Fruit fly (Drosophila melanogaster): Measurements from ENCODE around the gene CG9922.

Gene CG9922

dm6 chr3R:14031531-14032414, 4.4 kb downstream of the CG9922 start, which contains the start of the genes rdx and CG3061 (continued):
- TF ChIP-seq dan (GFP tag; IDR thresholded peaks at IDR 0.05) (no peak), CoRest (tag; optimal IDR thresholded peaks at IDR 0.05) (peak; percentile 86), z (GFP tag; IDR thresholded peaks at IDR 0.05) (no peak), Ptx1 (GFP tag; IDR thresholded peaks at IDR 0.05) (peak; percentile 75), Pdp1 (GFP tag; optimal IDR thresholded peaks at IDR 0.05) (peak; percentile 24 to 89), pros (GFP tag; optimal IDR thresholded peaks at IDR 0.05) (no peak), Adf1 (GFP tag; IDR thresholded peaks at IDR 0.05) (no peak), dm (GFP tag; optimal IDR thresholded peaks at IDR 0.05) (no peak), CG9932 (GFP tag; IDR thresholded peaks at IDR 0.05) (peak; percentile 82), CG7271 (tag; optimal IDR thresholded peaks at IDR 0.05) (peak; percentile 15), CG34422 (GFP tag; IDR thresholded peaks at IDR 0.05) (peak; percentile 40; the same call in 2 of the 3 replicates), pho (GFP tag; optimal IDR thresholded peaks at IDR 0.05) (no peak), CG12071 (GFP tag; optimal IDR thresholded peaks at IDR 0.05) (no peak), tgo (GFP tag; IDR thresholded peaks at IDR 0.05) (peak; percentile 59), CG17612 (GFP tag; IDR thresholded peaks at IDR 0.05) (no peak), ind (GFP tag; optimal IDR thresholded peaks at IDR 0.05) (peak; percentile 69), CG17361 (GFP tag; IDR thresholded peaks at IDR 0.05) (peak; percentile 88), gfzf (GFP tag; optimal IDR thresholded peaks at IDR 0.05) (no peak), twi (tag; optimal IDR thresholded peaks at IDR 0.05) (peak; percentile 79), CG14014 (GFP tag; IDR thresholded peaks at IDR 0.05) (peak; percentile 51; the same call in 1 of the 2 replicates), E2f1 (GFP tag; IDR thresholded peaks at IDR 0.05) (no peak), CG10147 (GFP tag; optimal IDR thresholded peaks at IDR 0.05) (peak; percentile 59), CG17359 (tag; optimal IDR thresholded peaks at IDR 0.05) (peak; percentile 33), CG8089 (GFP tag; optimal IDR thresholded peaks at IDR 0.05) (no peak), CG15514 (GFP tag; optimal IDR thresholded peaks at IDR 0.05) (peak; percentile 33), CG4820 (GFP tag; optimal IDR thresholded peaks at IDR 0.05) (peak; percentile 26), Dll (GFP tag; IDR thresholded peaks at IDR 0.05; ENCODE audit: partially characterized antibody) (no peak), pb (GFP tag; optimal IDR thresholded peaks at IDR 0.05) (no peak), Spps (tag; optimal IDR thresholded peaks at IDR 0.05) (no peak), CG16779 (GFP tag; IDR thresholded peaks at IDR 0.05) (no peak), az2 (GFP tag; optimal IDR thresholded peaks at IDR 0.05) (peak; percentile 53), CG12155 (GFP tag; optimal IDR thresholded peaks at IDR 0.05) (peak; percentile 60), Bdp1 (GFP tag; optimal IDR thresholded peaks at IDR 0.05) (no peak), sc (optimal IDR thresholded peaks at IDR 0.05) (no peak), sc (GFP tag; optimal IDR thresholded peaks at IDR 0.05) (peak; percentile 20), CG5180 (GFP tag; optimal IDR thresholded peaks at IDR 0.05) (no peak), Sox102F (GFP tag; optimal IDR thresholded peaks at IDR 0.05) (peak; percentile 57), CG12299 (tag; optimal IDR thresholded peaks at IDR 0.05) (peak; percentile 5), CHES-1-like (GFP tag; optimal IDR thresholded peaks at IDR 0.05) (no peak), aop (GFP tag; IDR thresholded peaks at IDR 0.05) (no peak), chm (GFP tag; IDR thresholded peaks at IDR 0.05) (no peak), fu2 (GFP tag; optimal IDR thresholded peaks at IDR 0.05) (no peak), CG8924 (tag; optimal IDR thresholded peaks at IDR 0.05) (peak; percentile 79), ac (GFP tag; optimal IDR thresholded peaks at IDR 0.05) (no peak), HmgD (GFP tag; optimal IDR thresholded peaks at IDR 0.05) (no peak), toy (GFP tag; IDR thresholded peaks at IDR 0.05) (no peak), da (GFP tag; optimal IDR thresholded peaks at IDR 0.05) (no peak), CG5245 (GFP tag; optimal IDR thresholded peaks at IDR 0.05) (no peak), fd3F (GFP tag; optimal IDR thresholded peaks at IDR 0.05) (peak; percentile 71), CG8944 (GFP tag; optimal IDR thresholded peaks at IDR 0.05) (peak; percentile 15)
